Fruit fly (Drosophila melanogaster) Kc167 (cell line): ENCODE measurements around the gene emc.

Experiments
- Myc ChIP-seq: fragments of >200 bp; optimal IDR thresholded peaks from 2 replicates; lab custom pipeline; 2017; ENCODE audit warnings: missing external identifiers
- Sin3A ChIP-seq: fragments of >200 bp; optimal IDR thresholded peaks from 2 replicates; lab custom pipeline; 2018; ENCODE audit warnings: missing external identifiers
- h ChIP-seq: fragments of >200 bp; optimal IDR thresholded peaks from 3 replicates; lab custom pipeline; 2018; ENCODE audit warnings: missing external identifiers
- insv ChIP-seq: fragments of >200 bp; optimal IDR thresholded peaks from 3 replicates; lab custom pipeline; 2018; ENCODE audit warnings: missing external identifiers
- psq ChIP-seq: fragments of >200 bp; optimal IDR thresholded peaks from 2 replicates; lab custom pipeline; 2017; ENCODE audit warnings: missing external identifiers
- ttk ChIP-seq: sonication (Bioruptor generic); optimal IDR thresholded peaks from 2 replicates; lab custom pipeline; 2017; ENCODE audit warnings: missing external identifiers

Gene emc

DNA sequence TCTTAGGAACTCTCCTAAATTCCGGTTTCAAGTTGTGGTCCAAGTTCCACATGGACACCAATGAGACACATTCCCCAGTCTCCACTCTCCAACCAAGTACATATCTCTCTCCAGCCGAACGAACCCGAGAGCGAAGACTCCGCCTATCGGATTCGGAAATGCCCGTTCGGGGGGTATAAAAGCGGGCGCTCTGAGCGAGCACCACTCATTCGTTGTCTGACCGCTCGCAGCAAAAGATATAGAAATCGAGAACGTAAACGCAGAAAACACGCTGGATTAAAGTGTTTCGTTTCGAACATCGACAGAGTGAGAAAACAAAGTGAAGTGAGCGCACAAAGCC lies at the start of gene emc:
Gene emc (plus strand): TSS at position 202 of the 340 bp plus-strand sequence.
- TF ChIP-seq ttk (lab: Kevin White, UChicago) (no peak), psq (no peak), Myc (lab: Kevin White, UChicago) (no peak), h (lab: Kevin White, UChicago) (no peak), insv (lab: Kevin White, UChicago) (no peak), Sin3A (lab: Kevin White, UChicago) (no peak)

DNA sequence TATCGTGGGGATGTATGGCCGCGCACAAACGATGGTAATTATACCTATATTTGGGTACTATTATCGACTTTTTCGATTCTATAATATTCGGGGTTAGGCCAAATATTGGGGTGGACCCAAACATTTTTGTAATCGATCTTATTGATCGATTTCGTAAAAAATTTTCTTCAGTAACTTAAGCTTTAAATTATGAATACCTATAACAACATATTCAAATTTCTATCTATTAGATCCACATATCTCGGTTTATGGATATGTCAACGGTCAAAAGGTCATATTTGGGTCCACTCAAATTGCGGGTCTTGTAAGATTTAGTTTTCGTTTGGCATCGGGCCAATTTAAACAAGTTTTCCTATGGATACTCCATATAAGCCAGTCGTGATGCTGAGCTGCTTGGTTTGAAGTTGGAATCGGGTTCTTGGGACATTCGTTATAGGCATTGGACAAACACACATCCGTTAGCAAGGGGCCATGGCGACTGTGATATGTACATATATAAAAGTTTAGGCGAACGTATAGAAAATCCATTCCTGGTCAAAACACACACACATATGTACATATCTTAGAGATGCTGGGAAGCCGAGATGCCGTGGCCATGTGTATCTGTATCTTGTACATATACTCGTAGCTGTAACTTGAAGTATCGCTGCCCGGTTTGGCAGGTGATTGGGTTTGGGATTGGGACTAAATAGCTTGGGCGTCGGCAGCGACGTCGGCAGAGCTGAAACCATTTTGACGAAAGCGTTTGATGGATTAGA lies 48.9 kb upstream of the emc start:
- no peak for TF ChIP-seq h (lab: Kevin White, UChicago)
- TF ChIP-seq Sin3A (lab: Kevin White, UChicago) = no peak
- TF ChIP-seq Myc (lab: Kevin White, UChicago) = no peak
- no peak for TF ChIP-seq psq
- no peak for TF ChIP-seq ttk (lab: Kevin White, UChicago)
- no peak for TF ChIP-seq insv (lab: Kevin White, UChicago)

- TF ChIP-seq Sin3A (lab: Kevin White, UChicago) (no peak), Myc (lab: Kevin White, UChicago) (no peak), insv (lab: Kevin White, UChicago) (no peak), ttk (lab: Kevin White, UChicago) (no peak)
Measured at dm6 chr3L:701798-702635, 47.2 kb upstream of the emc start.

- no peak for TF ChIP-seq insv (lab: Kevin White, UChicago)
- TF ChIP-seq Sin3A (lab: Kevin White, UChicago) = no peak
- no peak for TF ChIP-seq Myc (lab: Kevin White, UChicago)
- no peak for TF ChIP-seq psq
- TF ChIP-seq ttk (lab: Kevin White, UChicago) = no peak
- TF ChIP-seq h (lab: Kevin White, UChicago) = no peak
Measured at dm6 chr3L:703160-703793, 45.9 kb upstream of the emc start.

DNA sequence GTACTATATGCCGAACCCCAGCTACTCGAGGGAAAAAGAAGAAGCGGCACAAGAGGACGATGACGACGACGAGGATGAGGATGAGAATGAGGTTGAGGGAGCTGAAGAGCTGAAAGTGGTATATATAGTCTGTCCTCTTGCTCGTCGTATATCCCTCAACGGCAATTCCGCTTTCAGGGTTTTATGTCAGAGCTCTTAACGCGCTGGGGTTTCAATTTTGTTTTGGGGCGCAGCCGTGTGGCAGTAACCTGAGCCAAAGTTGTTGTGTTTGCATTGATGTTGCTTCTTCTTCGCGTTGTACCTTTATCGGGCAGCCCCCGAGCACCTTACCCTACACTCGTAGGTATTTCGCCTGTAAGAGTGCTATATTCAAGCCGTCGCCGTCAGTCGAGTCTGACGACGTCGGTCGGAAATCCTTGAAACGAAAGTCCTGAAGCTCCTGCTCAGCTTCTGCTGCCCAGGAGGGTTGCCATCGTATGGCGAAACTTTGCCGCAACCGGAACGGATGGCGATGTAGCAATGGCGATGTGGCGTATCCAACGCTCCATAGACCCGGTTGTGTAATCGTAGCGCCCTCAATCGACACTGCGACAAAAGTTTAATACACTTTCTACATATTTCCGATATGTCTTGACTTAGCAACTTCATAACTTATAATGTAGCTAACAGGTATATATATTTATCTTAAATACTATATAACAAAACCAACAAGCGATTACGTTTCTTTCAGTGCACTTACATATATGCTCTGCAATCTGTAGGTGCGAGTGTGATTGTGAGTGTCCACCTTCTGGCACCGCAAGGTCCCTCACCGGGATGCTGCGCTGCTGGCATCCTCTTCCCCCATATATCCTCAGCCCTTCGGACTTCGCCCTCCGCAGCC lies 44.3 kb upstream of the emc start:
- TF ChIP-seq Sin3A (lab: Kevin White, UChicago) (no peak), psq (no peak), insv (lab: Kevin White, UChicago) (no peak), Myc (lab: Kevin White, UChicago) (no peak), h (lab: Kevin White, UChicago) (no peak)

DNA sequence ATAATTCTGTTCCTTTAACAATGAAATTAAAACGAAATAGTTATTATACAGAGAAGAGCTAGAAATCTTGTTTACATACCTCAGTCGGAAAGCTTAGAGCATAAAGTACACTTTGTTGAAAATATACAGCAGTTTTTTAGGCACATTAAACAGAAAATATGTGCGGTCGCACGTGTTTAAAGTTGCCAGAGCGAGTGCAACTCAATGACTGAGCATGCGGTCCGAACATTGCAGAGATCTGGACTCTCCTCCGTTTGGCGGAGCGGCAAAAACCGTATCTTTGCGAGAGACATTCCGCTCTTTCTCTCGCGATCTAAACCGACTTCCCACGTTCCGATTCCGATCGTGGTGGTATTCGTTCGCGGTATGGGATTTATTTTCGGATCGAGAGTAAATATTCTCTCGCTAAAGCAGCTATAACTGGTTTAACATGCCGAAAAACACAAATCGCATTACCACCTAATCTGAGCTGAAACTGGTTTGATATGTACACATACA lies 41.2 kb upstream of the emc start, which contains the start of gene CG13895:
Gene CG13895 (minus strand): TSS at position 214 of the 498 bp plus-strand sequence.
- no peak for TF ChIP-seq psq
- no peak for TF ChIP-seq Myc (lab: Kevin White, UChicago)
- TF ChIP-seq Sin3A (lab: Kevin White, UChicago) = no peak
- TF ChIP-seq ttk (lab: Kevin White, UChicago) = no peak
- TF ChIP-seq insv (lab: Kevin White, UChicago) = no peak
- no peak for TF ChIP-seq h (lab: Kevin White, UChicago)

DNA sequence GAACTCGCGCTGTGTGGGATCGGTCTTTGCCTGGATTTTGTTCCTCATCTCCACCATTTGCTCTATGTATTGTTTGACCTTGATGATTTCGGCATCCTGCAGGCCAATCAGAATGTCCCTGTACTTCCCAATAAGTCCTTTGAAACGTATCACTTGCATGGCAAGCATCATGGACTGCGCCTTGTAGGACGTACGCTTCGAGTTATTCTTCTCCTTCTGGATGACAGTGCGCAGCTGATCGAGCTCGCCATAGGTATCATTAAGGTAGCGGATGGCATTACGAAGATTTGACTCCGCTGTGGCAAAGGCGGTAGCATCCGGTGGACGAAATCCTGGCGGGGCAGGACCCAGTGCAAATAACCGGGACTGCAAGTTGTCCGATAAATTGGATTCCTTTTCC lies 39.3 kb upstream of the emc start:
- TF ChIP-seq h (lab: Kevin White, UChicago) = no peak
- no peak for TF ChIP-seq psq
- TF ChIP-seq ttk (lab: Kevin White, UChicago) = no peak
- TF ChIP-seq insv (lab: Kevin White, UChicago) = no peak
- TF ChIP-seq Sin3A (lab: Kevin White, UChicago) = no peak
- no peak for TF ChIP-seq Myc (lab: Kevin White, UChicago)

- TF ChIP-seq insv (lab: Kevin White, UChicago) = no peak
- no peak for TF ChIP-seq Sin3A (lab: Kevin White, UChicago)
- no peak for TF ChIP-seq psq
- TF ChIP-seq ttk (lab: Kevin White, UChicago) = no peak
- TF ChIP-seq Myc (lab: Kevin White, UChicago) = no peak
- TF ChIP-seq h (lab: Kevin White, UChicago) = no peak
Measured at dm6 chr3L:710345-710822, 38.8 kb upstream of the emc start, which contains the start of gene CkIIalpha-i3. TSS of gene CkIIalpha-i3 (minus strand) at chr3L:710607.

DNA sequence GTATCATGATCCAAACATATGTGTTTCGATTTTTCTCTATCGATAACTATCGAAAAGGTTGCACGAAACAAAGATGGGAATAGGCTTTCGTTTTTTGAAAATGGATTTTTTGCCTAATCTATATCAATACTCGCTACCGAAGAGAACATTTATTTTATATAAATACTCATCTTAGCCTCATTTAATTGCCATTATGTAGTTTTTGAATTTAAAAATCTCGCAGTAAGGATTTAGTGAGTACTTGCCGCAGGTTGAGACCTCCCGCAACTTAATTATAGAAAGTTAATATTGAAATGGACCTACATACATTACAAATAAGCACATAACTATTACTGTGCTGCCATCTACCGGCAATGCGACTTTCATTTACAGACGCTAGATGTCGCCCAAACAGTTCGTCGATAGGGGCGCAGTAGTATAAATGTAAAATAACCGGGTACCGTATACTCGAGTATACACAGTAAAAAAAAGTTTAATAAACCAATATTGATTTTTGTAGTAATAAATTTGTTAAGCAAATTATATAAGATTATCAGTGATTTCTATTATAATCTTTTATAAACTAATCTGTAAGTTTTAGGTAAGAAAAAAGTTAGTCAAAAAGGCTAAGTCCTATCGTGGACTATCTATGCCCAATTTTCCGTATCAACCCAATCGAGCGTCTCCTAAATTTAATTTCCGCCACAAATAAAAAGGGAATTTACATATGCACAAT lies 37.2 kb upstream of the emc start, which contains the start of gene CG13896:
Gene CG13896 (minus strand): TSS at position 12 of the 715 bp plus-strand sequence.
- no peak for TF ChIP-seq Myc (lab: Kevin White, UChicago)
- TF ChIP-seq psq = no peak
- no peak for TF ChIP-seq Sin3A (lab: Kevin White, UChicago)
- TF ChIP-seq h (lab: Kevin White, UChicago) = no peak
- no peak for TF ChIP-seq ttk (lab: Kevin White, UChicago)
- no peak for TF ChIP-seq insv (lab: Kevin White, UChicago)
